Fruit fly (Drosophila melanogaster) whole organism, wandering third instar larva: ENCODE results near the gene Ldh.

Source experiments
- Abd-B ChIP-seq: fragments of >200 bp; optimal IDR thresholded peaks from 2 replicates; lab custom pipeline; 2017; ENCODE audit warnings: missing biosample characterization, missing genetic modification characterization
- CG32264 ChIP-seq: fragments of 200-800 bp; sonication (Bioruptor generic); optimal IDR thresholded peaks from 2 replicates; lab custom pipeline; 2016; ENCODE audit warnings: missing biosample characterization, missing genetic modification characterization
- CrebA ChIP-seq: fragments of 200-800 bp; sonication (Bioruptor generic); optimal IDR thresholded peaks from 2 replicates; lab custom pipeline; 2016; ENCODE audit warnings: missing biosample characterization, mild to moderate bottlenecking, missing genetic modification characterization, borderline replicate concordance
- Dfd ChIP-seq: fragments of >200 bp; optimal IDR thresholded peaks from 2 replicates; lab custom pipeline; 2017; ENCODE audit warnings: missing biosample characterization, missing genetic modification characterization
- GATAd ChIP-seq: sonication (Bioruptor generic); optimal IDR thresholded peaks from 2 replicates; lab custom pipeline; 2016; ENCODE audit warnings: missing biosample characterization, missing genetic modification characterization
- HLH106 ChIP-seq: fragments of 200-800 bp; optimal IDR thresholded peaks from 3 replicates; lab custom pipeline; 2019; ENCODE audit warnings: missing biosample characterization, mild to moderate bottlenecking, missing genetic modification characterization, moderate library complexity
- Hnf4 ChIP-seq: fragments of 200-800 bp; sonication (Bioruptor generic); optimal IDR thresholded peaks from 2 replicates; lab custom pipeline; 2016; ENCODE audit warnings: missing biosample characterization, mild to moderate bottlenecking, missing genetic modification characterization
- Hr78 ChIP-seq: fragments of >200 bp; optimal IDR thresholded peaks from 2 replicates; lab custom pipeline; 2017; ENCODE audit warnings: missing biosample characterization, missing genetic modification characterization
- Hr83 ChIP-seq: fragments of 200-300 bp; sonication (Bioruptor generic); optimal IDR thresholded peaks from 2 replicates; lab custom pipeline; 2016; ENCODE audit warnings: missing biosample characterization, mild to moderate bottlenecking, missing genetic modification characterization, moderate library complexity; ENCODE audit not compliant: poor library complexity, severe bottlenecking
- Jra ChIP-seq: sonication (Bioruptor generic); optimal IDR thresholded peaks from 2 replicates; lab custom pipeline; 2016; ENCODE audit warnings: missing biosample characterization, missing genetic modification characterization
- Mio ChIP-seq: sonication (Bioruptor generic); optimal IDR thresholded peaks from 2 replicates; lab custom pipeline; 2016; ENCODE audit warnings: missing biosample characterization, missing genetic modification characterization
- Myc ChIP-seq: fragments of >200 bp; optimal IDR thresholded peaks from 2 replicates; lab custom pipeline; 2017
- N ChIP-seq: fragments of >200 bp; optimal IDR thresholded peaks from 2 replicates; lab custom pipeline; 2018; ENCODE audit warnings: missing biosample characterization, missing external identifiers, missing genetic modification characterization
- OdsH ChIP-seq: fragments of 200-800 bp; sonication (Bioruptor generic); optimal IDR thresholded peaks from 2 replicates; lab custom pipeline; 2016; ENCODE audit warnings: missing biosample characterization, mild to moderate bottlenecking, missing genetic modification characterization
- Rel ChIP-seq, 2 experiments: fragments of 200-800 bp; sonication (Bioruptor generic) in 1 of 2; optimal IDR thresholded peaks; 2 replicates in 1 of 2; 3 replicates in 1 of 2; lab custom pipeline; 2016 to 2019; ENCODE audit warnings: mild to moderate bottlenecking in 2 of 2, missing biosample characterization in 2 of 2, missing genetic modification characterization in 2 of 2, moderate library complexity in 1 of 2
- Sp1 ChIP-seq: fragments of 200-800 bp; sonication (Bioruptor generic); optimal IDR thresholded peaks from 3 replicates; lab custom pipeline; 2019; ENCODE audit warnings: missing biosample characterization, mild to moderate bottlenecking, missing genetic modification characterization, moderate library complexity
- Vsx2 ChIP-seq: fragments of 200-300, 225-300 bp; sonication (Bioruptor generic); optimal IDR thresholded peaks from 2 replicates; lab custom pipeline; 2018; ENCODE audit warnings: missing biosample characterization, missing genetic modification characterization; ENCODE audit not compliant: partially characterized antibody
- br ChIP-seq: fragments of 200-800 bp; sonication (Bioruptor generic); optimal IDR thresholded peaks from 2 replicates; lab custom pipeline; 2016; ENCODE audit warnings: missing biosample characterization, missing genetic modification characterization
- brk ChIP-seq: fragments of 200-800 bp; sonication (Bioruptor generic); optimal IDR thresholded peaks from 2 replicates; lab custom pipeline; 2016; ENCODE audit warnings: missing biosample characterization, mild to moderate bottlenecking, missing genetic modification characterization
- dl ChIP-seq, 2 experiments: fragments of 175-275, 200-275 bp in 1 of 2; fragments of 200-275 bp in 1 of 2; sonication (Bioruptor generic); optimal IDR thresholded peaks; lab custom pipeline; 2018; ENCODE audit warnings: mild to moderate bottlenecking in 2 of 2, missing biosample characterization in 2 of 2, missing genetic modification characterization in 2 of 2, moderate library complexity in 2 of 2; ENCODE audit not compliant: partially characterized antibody in 2 of 2, insufficient read depth in 1 of 2
- dmrt93B ChIP-seq: fragments of 200-800 bp; sonication (Bioruptor generic); optimal IDR thresholded peaks from 2 replicates; lab custom pipeline; 2018; ENCODE audit warnings: missing biosample characterization, mild to moderate bottlenecking, missing genetic modification characterization
- dsf ChIP-seq: sonication (Bioruptor generic); optimal IDR thresholded peaks from 2 replicates; lab custom pipeline; 2016; ENCODE audit warnings: missing biosample characterization, missing genetic modification characterization, borderline replicate concordance
- ey ChIP-seq: fragments of 200-800 bp; sonication (Bioruptor generic); optimal IDR thresholded peaks from 2 replicates; lab custom pipeline; 2016; ENCODE audit warnings: missing biosample characterization, missing genetic modification characterization
- foxo ChIP-seq, 2 experiments: fragments of 200-800 bp; sonication (Bioruptor generic); optimal IDR thresholded peaks; 2 replicates in 1 of 2; 3 replicates in 1 of 2; lab custom pipeline; 2016 to 2017; ENCODE audit warnings: missing biosample characterization in 2 of 2, missing genetic modification characterization in 2 of 2
- fru ChIP-seq: fragments of 200-800 bp; sonication (Bioruptor generic); optimal IDR thresholded peaks from 3 replicates; lab custom pipeline; 2016; ENCODE audit warnings: missing biosample characterization, mild to moderate bottlenecking, missing genetic modification characterization
- h ChIP-seq: fragments of 200-800 bp; sonication (Bioruptor generic); optimal IDR thresholded peaks from 3 replicates; lab custom pipeline; 2016; ENCODE audit warnings: missing biosample characterization, mild to moderate bottlenecking, missing genetic modification characterization
- jim ChIP-seq: fragments of 175-275, 200-325 bp; sonication (Bioruptor generic); optimal IDR thresholded peaks from 2 replicates; lab custom pipeline; 2016; ENCODE audit warnings: missing biosample characterization, mild to moderate bottlenecking, missing genetic modification characterization
- lola ChIP-seq: fragments of >200 bp; optimal IDR thresholded peaks from 2 replicates; lab custom pipeline; 2017; ENCODE audit warnings: missing biosample characterization, missing genetic modification characterization
- pan ChIP-seq: fragments of >200 bp; optimal IDR thresholded peaks from 2 replicates; lab custom pipeline; 2017
- psq ChIP-seq: fragments of 200-800 bp; sonication (Bioruptor generic); optimal IDR thresholded peaks from 3 replicates; lab custom pipeline; 2017; ENCODE audit warnings: missing biosample characterization, mild to moderate bottlenecking, missing genetic modification characterization, moderate library complexity
- rgr ChIP-seq: fragments of 200-800 bp; sonication (Bioruptor generic); optimal IDR thresholded peaks from 3 replicates; lab custom pipeline; 2016; ENCODE audit warnings: missing biosample characterization, mild to moderate bottlenecking, missing genetic modification characterization
- sv ChIP-seq: fragments of 200-800 bp; sonication (Bioruptor generic); optimal IDR thresholded peaks from 3 replicates; lab custom pipeline; 2016; ENCODE audit warnings: missing biosample characterization, missing genetic modification characterization
- tai ChIP-seq: sonication (Bioruptor generic); optimal IDR thresholded peaks from 2 replicates; lab custom pipeline; 2016; ENCODE audit warnings: missing biosample characterization, missing genetic modification characterization
- usp ChIP-seq: fragments of >200 bp; optimal IDR thresholded peaks from 2 replicates; lab custom pipeline; 2017; ENCODE audit warnings: missing biosample characterization, missing genetic modification characterization
- woc ChIP-seq: sonication (Bioruptor generic); optimal IDR thresholded peaks from 2 replicates; lab custom pipeline; 2016; ENCODE audit warnings: missing biosample characterization, mild to moderate bottlenecking, missing genetic modification characterization

Gene Ldh

DNA sequence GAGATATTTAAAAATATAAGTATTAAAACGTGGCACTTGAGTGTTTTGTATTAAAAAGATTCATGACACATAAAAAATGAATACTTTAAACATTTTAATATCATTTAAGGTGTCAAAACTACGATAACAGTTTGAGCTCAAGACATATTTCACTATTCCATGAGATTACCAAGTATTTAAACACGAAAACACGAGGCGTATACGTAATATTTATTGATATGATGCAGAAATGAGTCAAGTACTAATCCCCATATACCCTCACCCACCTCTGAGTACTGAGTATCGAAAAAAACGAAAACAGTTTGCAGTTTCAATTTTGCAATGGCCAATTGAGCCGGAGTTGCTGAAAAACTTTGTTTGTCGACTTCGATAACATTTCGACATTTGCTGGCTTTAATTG is 5.6 kb upstream of the Ldh start:
- TF ChIP-seq ey (GFP tag; lab: Kevin White, UChicago) (no peak), Hr78 (GFP tag; lab: Kevin White, UChicago) (no peak)

DNA sequence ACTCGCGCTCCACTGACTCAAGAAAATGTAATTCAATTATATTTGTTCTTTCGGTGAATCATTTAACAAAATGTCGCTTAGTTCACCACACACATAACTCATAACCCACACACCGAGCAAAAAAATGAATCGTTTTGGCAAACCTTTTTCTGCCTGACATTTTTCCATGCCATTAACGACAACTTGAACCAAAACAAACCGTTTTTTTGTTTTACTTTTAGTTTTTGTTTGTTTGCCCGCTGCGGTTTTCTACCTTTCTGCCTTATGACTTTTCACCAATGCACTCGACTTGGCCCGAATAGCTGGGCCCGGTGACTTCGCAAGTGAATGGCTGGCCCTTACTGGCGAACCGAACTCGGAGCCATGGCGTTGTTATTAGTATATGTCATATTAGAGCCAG is 5.0 kb upstream of the Ldh start:
- no peak for TF ChIP-seq pan
- no peak for TF ChIP-seq CG32264 (GFP tag; lab: Kevin White, UChicago)
- TF ChIP-seq tai (GFP tag; lab: Kevin White, UChicago), result no peak
- TF ChIP-seq jim (GFP tag; lab: Kevin White, UChicago), result no peak
- no peak for TF ChIP-seq dsf (GFP tag; lab: Kevin White, UChicago)
- TF ChIP-seq rgr (GFP tag; lab: Kevin White, UChicago), result no peak
- no peak for TF ChIP-seq HLH106 (tag; lab: Kevin White, UChicago)
- TF ChIP-seq GATAd, result no peak
- TF ChIP-seq Vsx2 (GFP tag; lab: Kevin White, UChicago), result no peak
- no peak for TF ChIP-seq Rel (GFP tag; optimal IDR thresholded peaks at IDR 0.05; lab: Kevin White, UChicago)
- TF ChIP-seq Rel (tag; optimal IDR thresholded peaks at IDR 0.05; lab: Kevin White, UChicago), result no peak
- no peak for TF ChIP-seq dl (GFP tag; optimal IDR thresholded peaks at IDR 0.05; lab: Kevin White, UChicago; ENCODE audit: insufficient read depth in 1 of 2, partially characterized antibody in 2 of 2)
- no peak for TF ChIP-seq sv
- no peak for TF ChIP-seq usp (GFP tag; lab: Kevin White, UChicago)
- TF ChIP-seq lola (GFP tag; lab: Kevin White, UChicago), result no peak
- TF ChIP-seq foxo (GFP tag; optimal IDR thresholded peaks at IDR 0.05; lab: Kevin White, UChicago), result no peak
- TF ChIP-seq brk (GFP tag; lab: Kevin White, UChicago), result no peak
- no peak for TF ChIP-seq Hr83
- no peak for TF ChIP-seq fru (GFP tag; lab: Kevin White, UChicago)

DNA sequence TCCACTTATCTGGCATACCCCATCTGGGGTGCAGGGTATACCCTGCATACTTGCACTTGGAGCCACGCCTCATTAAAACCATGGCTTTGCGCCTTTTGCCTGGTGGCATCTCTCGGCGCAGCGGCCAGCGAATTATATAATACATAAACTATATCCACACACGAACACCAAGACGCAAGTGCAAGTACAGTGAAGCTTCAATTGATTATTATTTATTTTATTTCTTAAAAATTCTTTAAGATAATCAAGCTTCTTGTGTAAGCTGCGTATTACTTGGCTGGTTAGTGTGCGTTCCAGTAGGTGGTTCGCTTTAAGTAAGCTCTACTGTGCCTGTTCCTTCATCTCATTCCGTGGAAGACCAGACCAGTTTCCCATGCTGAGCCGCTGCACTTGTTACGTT is 3.8 kb upstream of the Ldh start:
- TF ChIP-seq dsf (GFP tag; lab: Kevin White, UChicago) (no peak), tai (GFP tag; lab: Kevin White, UChicago) (no peak), Jra (GFP tag; lab: Kevin White, UChicago) (no peak), dl (GFP tag; optimal IDR thresholded peaks at IDR 0.05; lab: Kevin White, UChicago; ENCODE audit: insufficient read depth in 1 of 2, partially characterized antibody in 2 of 2) (no peak), jim (GFP tag; lab: Kevin White, UChicago) (no peak), lola (GFP tag; lab: Kevin White, UChicago) (no peak), Myc (lab: Kevin White, UChicago) (no peak), GATAd (no peak), CG32264 (GFP tag; lab: Kevin White, UChicago) (peak; percentile 9), brk (GFP tag; lab: Kevin White, UChicago) (no peak), rgr (GFP tag; lab: Kevin White, UChicago) (peak; percentile 48), Dfd (GFP tag; lab: Kevin White, UChicago) (no peak), N (GFP tag; lab: Kevin White, UChicago) (no peak), Vsx2 (GFP tag; lab: Kevin White, UChicago) (no peak), Mio (GFP tag; lab: Kevin White, UChicago) (no peak), usp (GFP tag; lab: Kevin White, UChicago) (no peak), sv (no peak), Hr83 (no peak), Hnf4 (GFP tag; lab: Kevin White, UChicago) (peak; percentile 26), Abd-B (GFP tag; lab: Kevin White, UChicago) (no peak), ey (GFP tag; lab: Kevin White, UChicago) (peak; percentile 27), fru (GFP tag; lab: Kevin White, UChicago) (peak; percentile 41), CrebA (GFP tag; lab: Kevin White, UChicago) (no peak), pan (no peak), h (peak; percentile 66), psq (GFP tag; lab: Kevin White, UChicago) (peak; percentile 24), Hr78 (GFP tag; lab: Kevin White, UChicago) (no peak), foxo (GFP tag; optimal IDR thresholded peaks at IDR 0.05; lab: Kevin White, UChicago) (peak in 1 of 2 experiments; percentile 53), Rel (GFP tag; optimal IDR thresholded peaks at IDR 0.05; lab: Kevin White, UChicago) (no peak), Rel (tag; optimal IDR thresholded peaks at IDR 0.05; lab: Kevin White, UChicago) (no peak), woc (GFP tag; lab: Kevin White, UChicago) (peak; percentile 44), OdsH (peak; percentile 53), HLH106 (tag; lab: Kevin White, UChicago) (peak; percentile 39), dmrt93B (GFP tag; lab: Kevin White, UChicago) (no peak), br (GFP tag; lab: Kevin White, UChicago) (peak; percentile 21), Sp1 (GFP tag; lab: Kevin White, UChicago) (peak; percentile 17)
